Fruit fly (Drosophila melanogaster) whole organism, embryonic: ENCODE data around the gene CG31910.
A peak's percentile ranks its signal among the peaks of the same experiment; 100 is the strongest.

Source experiments
- Atf6 ChIP-seq: fragments of 200-800 bp; sonication (Bioruptor generic); IDR thresholded peaks from 2 replicates; pipeline ENCODE4 v1.3.6; 2022; ENCODE audit warnings: missing biosample characterization, missing genetic modification characterization
- CG10431 ChIP-seq: fragments of 200-800 bp; sonication (Bioruptor generic); optimal IDR thresholded peaks from 3 replicates; lab custom pipeline; 2018; ENCODE audit warnings: missing biosample characterization, mild to moderate bottlenecking, missing genetic modification characterization
- CG11398 ChIP-seq: fragments of 200-800 bp; sonication (Bioruptor generic); optimal IDR thresholded peaks from 2 replicates; lab custom pipeline; 2016; ENCODE audit warnings: missing biosample characterization, missing genetic modification characterization
- CG12236 ChIP-seq: fragments of 200-800 bp; sonication (Bioruptor generic); optimal IDR thresholded peaks from 2 replicates; lab custom pipeline; 2016; ENCODE audit warnings: missing biosample characterization, missing genetic modification characterization
- CG12744 ChIP-seq: fragments of 200-800 bp; sonication (Bioruptor generic); optimal IDR thresholded peaks from 2 replicates; lab custom pipeline; 2016; ENCODE audit warnings: missing biosample characterization, missing genetic modification characterization
- CG13775 ChIP-seq: fragments of 200-800 bp; sonication (Bioruptor generic); optimal IDR thresholded peaks from 3 replicates; lab custom pipeline; 2017; ENCODE audit warnings: missing biosample characterization, mild to moderate bottlenecking, missing genetic modification characterization
- CG14667 ChIP-seq: fragments of 200-800 bp; sonication (Bioruptor generic); IDR thresholded peaks from 2 replicates; pipeline ENCODE4 v1.3.6; 2022; ENCODE audit warnings: missing biosample characterization, missing genetic modification characterization
- CG14710 ChIP-seq: fragments of 200-800 bp; sonication (Bioruptor generic); optimal IDR thresholded peaks from 3 replicates; lab custom pipeline; 2019; ENCODE audit warnings: missing biosample characterization, mild to moderate bottlenecking, missing genetic modification characterization, moderate library complexity
- CG17186 ChIP-seq: fragments of 200-800 bp; sonication (Bioruptor generic); optimal IDR thresholded peaks from 3 replicates; lab custom pipeline; 2017; ENCODE audit warnings: missing biosample characterization, missing genetic modification reagents, missing genetic modification characterization
- CG1792 ChIP-seq: fragments of 200-800 bp; sonication (Bioruptor generic); optimal IDR thresholded peaks from 2 replicates; lab custom pipeline; 2016; ENCODE audit warnings: missing biosample characterization, missing genetic modification characterization
- CG18599 ChIP-seq: fragments of 200-800 bp; sonication (Bioruptor generic); optimal IDR thresholded peaks from 3 replicates; lab custom pipeline; 2017; ENCODE audit warnings: missing biosample characterization, missing genetic modification characterization, mild to moderate bottlenecking, moderate library complexity, missing genetic modification reagents
- CG18764 ChIP-seq: fragments of 200-800 bp; sonication (Bioruptor generic); optimal IDR thresholded peaks from 3 replicates; lab custom pipeline; 2016; ENCODE audit warnings: missing biosample characterization, missing genetic modification characterization
- CG30020 ChIP-seq: fragments of 200-800 bp; optimal IDR thresholded peaks from 2 replicates; lab custom pipeline; 2019; ENCODE audit warnings: missing biosample characterization, mild to moderate bottlenecking, missing genetic modification characterization, moderate library complexity
- CG31441 ChIP-seq: fragments of 200-800 bp; sonication (Bioruptor generic); IDR thresholded peaks from 2 replicates; pipeline ENCODE4 v1.3.6; 2022; ENCODE audit warnings: missing biosample characterization, missing genetic modification characterization
- CG32767 ChIP-seq: fragments of 200-800 bp; sonication (Bioruptor generic); IDR thresholded peaks from 2 replicates; pipeline ENCODE4 v1.3.6; 2022; ENCODE audit warnings: missing biosample characterization, missing genetic modification characterization
- CG4360 ChIP-seq: fragments of 200-800 bp; sonication (Bioruptor generic); IDR thresholded peaks from 2 replicates; pipeline ENCODE4 v1.3.6; 2022; ENCODE audit warnings: missing biosample characterization, missing genetic modification characterization
- CG6272 ChIP-seq: fragments of 200-800 bp; sonication (Bioruptor generic); IDR thresholded peaks from 2 replicates; pipeline ENCODE4 v1.3.6; 2022; ENCODE audit warnings: missing biosample characterization, missing genetic modification characterization
- CG8281 ChIP-seq: fragments of 200-800 bp; sonication (Bioruptor generic); optimal IDR thresholded peaks from 2 replicates; lab custom pipeline; 2018; ENCODE audit warnings: missing biosample characterization, mild to moderate bottlenecking, missing genetic modification characterization, moderate library complexity
- CG8944 ChIP-seq: fragments of 200-800 bp; sonication (Bioruptor generic); optimal IDR thresholded peaks from 3 replicates; lab custom pipeline; 2016; ENCODE audit warnings: missing biosample characterization, missing genetic modification characterization
- CG9797 ChIP-seq: fragments of 200-800 bp; sonication (Bioruptor generic); optimal IDR thresholded peaks from 3 replicates; lab custom pipeline; 2018; ENCODE audit warnings: missing biosample characterization, mild to moderate bottlenecking, missing genetic modification characterization
- Chrac-16 ChIP-seq: fragments of 200-800 bp; sonication (Bioruptor generic); optimal IDR thresholded peaks from 3 replicates; lab custom pipeline; 2016; ENCODE audit warnings: missing biosample characterization, missing genetic modification characterization
- Dbx ChIP-seq: fragments of 200-800 bp; sonication (Bioruptor generic); IDR thresholded peaks from 3 replicates; pipeline ENCODE4 v1.3.6; 2022; ENCODE audit warnings: missing biosample characterization, missing genetic modification characterization
- Dfd ChIP-seq, 2 experiments: fragments of >200 bp; optimal IDR thresholded peaks; 2 replicates each; lab custom pipeline; 2017; ENCODE audit warnings: missing biosample characterization in 2 of 2, missing genetic modification characterization in 2 of 2
- Hr51 ChIP-seq, 2 experiments: fragments of 200-800 bp; sonication (Bioruptor generic); optimal IDR thresholded peaks; 2 replicates in 1 of 2; 3 replicates in 1 of 2; lab custom pipeline; 2016 to 2018; ENCODE audit warnings: missing biosample characterization in 2 of 2, missing genetic modification characterization in 2 of 2, mild to moderate bottlenecking in 1 of 2, moderate library complexity in 1 of 2
- Hsf ChIP-seq: fragments of 200-800 bp; sonication (Bioruptor generic); optimal IDR thresholded peaks from 3 replicates; lab custom pipeline; 2016; ENCODE audit warnings: missing biosample characterization, missing genetic modification characterization
- MBD-R2 ChIP-seq: fragments of 200-800 bp; sonication (Bioruptor generic); IDR thresholded peaks from 2 replicates; pipeline ENCODE4 v1.3.6; 2022; ENCODE audit warnings: missing biosample characterization, missing genetic modification characterization
- MESR4 ChIP-seq: fragments of 200-800 bp; sonication (Bioruptor generic); optimal IDR thresholded peaks from 2 replicates; lab custom pipeline; 2018; ENCODE audit warnings: missing biosample characterization, mild to moderate bottlenecking, missing genetic modification characterization, moderate library complexity
- Mrtf ChIP-seq: fragments of 200-800 bp; sonication (Bioruptor generic); IDR thresholded peaks from 3 replicates; pipeline ENCODE4 v1.3.6; 2022; ENCODE audit warnings: missing biosample characterization, missing genetic modification characterization
- Scr ChIP-seq: fragments of 200-800 bp; sonication (Bioruptor generic); IDR thresholded peaks from 2 replicates; pipeline ENCODE4 v1.3.6; 2022; ENCODE audit warnings: missing biosample characterization, missing genetic modification characterization; ENCODE audit not compliant: partially characterized antibody
- bab2 ChIP-seq: fragments of 200-800 bp; sonication (Bioruptor generic); optimal IDR thresholded peaks from 2 replicates; lab custom pipeline; 2016; ENCODE audit warnings: missing biosample characterization, missing genetic modification characterization
- bigmax ChIP-seq: fragments of 200-800 bp; sonication (Bioruptor generic); optimal IDR thresholded peaks from 2 replicates; lab custom pipeline; 2018; ENCODE audit warnings: missing biosample characterization, mild to moderate bottlenecking, missing genetic modification characterization
- crp ChIP-seq, 2 experiments: fragments of 200-800 bp; sonication (Bioruptor generic); optimal IDR thresholded peaks; 2 replicates in 1 of 2; 3 replicates in 1 of 2; lab custom pipeline; 2017; ENCODE audit warnings: missing biosample characterization in 2 of 2, missing genetic modification characterization in 2 of 2, mild to moderate bottlenecking in 1 of 2, moderate library complexity in 1 of 2
- dmrt11E ChIP-seq: fragments of 200-800 bp; sonication (Bioruptor generic); optimal IDR thresholded peaks from 3 replicates; lab custom pipeline; 2018; ENCODE audit warnings: missing biosample characterization, mild to moderate bottlenecking, missing genetic modification characterization, moderate library complexity
- emc ChIP-seq: fragments of 200-800 bp; sonication (Bioruptor generic); optimal IDR thresholded peaks from 2 replicates; lab custom pipeline; 2016; ENCODE audit warnings: missing biosample characterization, missing genetic modification characterization
- eyg ChIP-seq: fragments of 200-800 bp; sonication (Bioruptor generic); optimal IDR thresholded peaks from 3 replicates; lab custom pipeline; 2016; ENCODE audit warnings: missing biosample characterization, missing genetic modification characterization
- jigr1 ChIP-seq: fragments of 200-800 bp; sonication (Bioruptor generic); IDR thresholded peaks from 3 replicates; pipeline ENCODE4 v1.3.6; 2022; ENCODE audit warnings: missing biosample characterization, missing genetic modification characterization
- klu ChIP-seq: fragments of 200-800 bp; sonication (Bioruptor generic); IDR thresholded peaks from 2 replicates; pipeline ENCODE4 v1.3.6; 2022; ENCODE audit warnings: missing biosample characterization, missing genetic modification characterization
- lab ChIP-seq: fragments of 200-800 bp; sonication (Bioruptor generic); optimal IDR thresholded peaks from 3 replicates; lab custom pipeline; 2017; ENCODE audit warnings: missing biosample characterization, missing genetic modification characterization, mild to moderate bottlenecking, moderate library complexity, missing genetic modification reagents
- lilli ChIP-seq: fragments of 200-800 bp; sonication (Bioruptor generic); optimal IDR thresholded peaks from 3 replicates; lab custom pipeline; 2016; ENCODE audit warnings: missing biosample characterization, missing genetic modification characterization
- lmd ChIP-seq: fragments of 200-800 bp; sonication (Bioruptor generic); IDR thresholded peaks from 2 replicates; pipeline ENCODE4 v1.3.6; 2022; ENCODE audit warnings: missing biosample characterization, missing genetic modification characterization
- nau ChIP-seq: fragments of 200-800 bp; sonication (Bioruptor generic); optimal IDR thresholded peaks from 3 replicates; lab custom pipeline; 2017; ENCODE audit warnings: missing biosample characterization, mild to moderate bottlenecking, missing genetic modification characterization, missing genetic modification reagents
- onecut ChIP-seq: fragments of 200-800 bp; sonication (Bioruptor generic); IDR thresholded peaks from 2 replicates; pipeline ENCODE4 v1.3.6; 2022; ENCODE audit warnings: missing biosample characterization, missing genetic modification characterization
- org-1 ChIP-seq: fragments of 200-800 bp; sonication (Bioruptor generic); optimal IDR thresholded peaks from 2 replicates; lab custom pipeline; 2017; ENCODE audit warnings: missing biosample characterization, missing genetic modification characterization
- prd ChIP-seq, 3 experiments: fragments of >200 bp in 2 of 3; fragments of 200-800 bp in 1 of 3; sonication (Bioruptor generic) in 1 of 3; optimal IDR thresholded peaks in 2 of 3; IDR thresholded peaks in 1 of 3; 2 replicates in 2 of 3; 3 replicates in 1 of 3; pipeline versions ENCODE4 v1.3.6 to Lab custom; 2017 to 2022; ENCODE audit warnings: missing biosample characterization in 1 of 3, missing genetic modification characterization in 1 of 3
- sqz ChIP-seq: fragments of 200-800 bp; sonication (Bioruptor generic); optimal IDR thresholded peaks from 3 replicates; lab custom pipeline; 2018; ENCODE audit warnings: missing biosample characterization, mild to moderate bottlenecking, missing genetic modification characterization
- tna ChIP-seq: fragments of 200-800 bp; sonication (Bioruptor generic); IDR thresholded peaks from 2 replicates; pipeline ENCODE4 v1.3.6; 2022; ENCODE audit warnings: missing biosample characterization, missing genetic modification characterization; ENCODE audit not compliant: partially characterized antibody
- wdn ChIP-seq: fragments of 200-800 bp; sonication (Bioruptor generic); IDR thresholded peaks from 2 replicates; pipeline ENCODE4 v1.3.6; 2022; ENCODE audit warnings: missing biosample characterization, missing genetic modification characterization

Gene CG31910

DNA sequence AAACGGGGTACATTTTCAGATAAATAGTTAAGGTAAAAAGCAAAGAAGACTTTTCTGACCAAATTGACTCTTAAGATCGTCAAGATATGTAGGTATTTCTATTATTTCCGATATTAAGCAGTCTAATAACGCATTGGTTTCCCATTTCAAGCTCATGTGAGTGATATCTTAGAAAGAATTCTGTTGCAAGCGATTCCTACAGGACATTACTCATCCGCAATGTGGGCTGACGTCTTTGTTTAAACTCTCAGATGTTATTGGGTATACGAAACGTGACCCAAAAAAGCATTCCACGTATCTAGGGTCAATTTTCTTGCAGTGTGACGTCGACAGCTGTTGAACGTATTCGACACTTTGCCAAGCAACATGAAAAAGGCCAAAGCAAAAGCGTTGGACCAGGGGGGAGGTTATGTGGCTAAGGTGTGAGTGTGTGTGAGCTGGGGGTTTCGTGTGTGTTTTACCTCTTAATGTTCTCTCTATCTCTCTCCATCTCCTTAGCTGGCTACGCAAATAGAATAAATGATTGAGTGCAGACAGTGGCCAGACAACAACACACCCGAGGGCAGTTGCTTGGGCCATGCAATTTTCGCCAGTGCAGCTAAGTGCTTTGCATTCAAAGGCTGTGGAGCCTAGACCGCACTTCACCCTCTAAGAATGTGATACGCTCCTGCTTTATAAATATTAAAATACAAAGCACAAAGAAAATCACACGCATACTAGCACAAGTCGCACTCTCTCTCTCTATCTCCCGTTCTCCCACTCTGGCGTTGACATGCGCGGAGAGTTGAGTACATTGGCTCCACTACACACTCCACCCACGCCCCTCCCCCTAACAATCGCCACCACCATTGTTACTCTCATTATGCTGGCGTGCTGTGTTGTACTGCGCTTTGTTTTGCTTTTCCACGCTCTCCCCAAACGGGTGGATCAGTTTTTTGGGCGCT lies 41.9 kb upstream of the CG31910 start (continued):
- TF ChIP-seq emc (GFP tag; lab: Kevin White, UChicago) (peak; percentile 94), sqz (peak; percentile 88), MESR4 (peak; percentile 0), CG6272 (GFP tag; lab: Robert Waterston, UW) (peak; percentile 68), bigmax (GFP tag; lab: Kevin White, UChicago) (no peak), lab (GFP tag; lab: Kevin White, UChicago) (peak; percentile 93), crp (GFP tag; optimal IDR thresholded peaks at IDR 0.05; lab: Kevin White, UChicago) (peak; percentile 38 to 75), CG17186 (GFP tag; lab: Kevin White, UChicago) (peak; percentile 71), Atf6 (peak; percentile 90), CG14710 (tag; lab: Kevin White, UChicago) (peak; percentile 96), CG10431 (peak; percentile 88), CG13775 (GFP tag; lab: Kevin White, UChicago) (peak; percentile 97), MBD-R2 (peak; percentile 39; the same call in 1 of the 2 replicates), CG31441 (GFP tag; lab: Robert Waterston, UW) (peak; percentile 95), CG4360 (GFP tag; lab: Robert Waterston, UW) (peak; percentile 41; the same call in 1 of the 2 replicates), nau (GFP tag; lab: Kevin White, UChicago) (peak; percentile 97), Mrtf (GFP tag; lab: Robert Waterston, UW) (peak; percentile 78), CG9797 (GFP tag; lab: Kevin White, UChicago) (peak; percentile 10), Hsf (GFP tag; lab: Kevin White, UChicago) (peak; percentile 97), jigr1 (GFP tag; lab: Robert Waterston, UW) (peak; percentile 89), CG18764 (GFP tag; lab: Kevin White, UChicago) (peak; percentile 93), dmrt11E (tag; lab: Kevin White, UChicago) (peak; percentile 86), org-1 (GFP tag; lab: Kevin White, UChicago) (peak; percentile 97), CG8281 (tag; lab: Kevin White, UChicago) (peak; percentile 87), bab2 (GFP tag; lab: Kevin White, UChicago) (peak; percentile 96), wdn (GFP tag; lab: Robert Waterston, UW) (peak; percentile 76), CG30020 (tag; lab: Kevin White, UChicago) (peak; percentile 86), CG18599 (GFP tag; lab: Kevin White, UChicago) (peak; percentile 93), Scr (GFP tag; lab: Robert Waterston, UW) (no peak; the same call in 1 of the 2 replicates), Dfd (GFP tag; optimal IDR thresholded peaks at IDR 0.05; lab: Kevin White, UChicago) (peak in 1 of 2 experiments; percentile 11), CG11398 (GFP tag; lab: Kevin White, UChicago) (peak; percentile 96), CG8944 (GFP tag; lab: Kevin White, UChicago) (peak; percentile 96), lilli (GFP tag; lab: Kevin White, UChicago) (peak; percentile 95), tna (GFP tag; lab: Robert Waterston, UW) (no peak), prd (optimal IDR thresholded peaks at IDR 0.05; lab: Kevin White, UChicago) (no peak), prd (GFP tag; IDR thresholded peaks at IDR 0.05; lab: Robert Waterston, UW) (peak; percentile 91), Dbx (GFP tag; lab: Robert Waterston, UW) (peak; percentile 78), lmd (GFP tag; lab: Robert Waterston, UW) (peak; percentile 94), eyg (GFP tag; lab: Kevin White, UChicago) (peak; percentile 97), Chrac-16 (GFP tag; lab: Kevin White, UChicago) (peak; percentile 94), onecut (GFP tag; lab: Robert Waterston, UW) (peak; percentile 68), CG12744 (GFP tag; lab: Kevin White, UChicago) (peak; percentile 95), klu (peak; percentile 93), CG1792 (GFP tag; lab: Kevin White, UChicago) (peak; percentile 95), CG32767 (GFP tag; lab: Robert Waterston, UW) (peak; percentile 77), CG14667 (GFP tag; lab: Robert Waterston, UW) (peak; percentile 81), CG12236 (GFP tag; lab: Kevin White, UChicago) (peak; percentile 97), Hr51 (GFP tag; optimal IDR thresholded peaks at IDR 0.05; lab: Kevin White, UChicago) (peak; percentile 95 to 96)
